Fruit fly (Drosophila melanogaster) whole organism, pupa: Measurements from ENCODE around the gene Act79B.
A peak's percentile ranks its signal among the peaks of the same experiment; 100 is the strongest.

Experiments
- CG10348 ChIP-seq: fragments of 200-800 bp; sonication (Bioruptor generic); IDR thresholded peaks from 2 replicates; pipeline ENCODE4 v1.3.6; 2022; ENCODE audit warnings: missing biosample characterization, missing genetic modification characterization
- CG12605 ChIP-seq: fragments of 200-800 bp; sonication (Bioruptor generic); IDR thresholded peaks from 2 replicates; pipeline ENCODE4 v1.3.6; 2022; ENCODE audit warnings: missing biosample characterization, missing genetic modification characterization
- CG13204 ChIP-seq: fragments of 200-800 bp; sonication (Bioruptor generic); optimal IDR thresholded peaks from 2 replicates; lab custom pipeline; 2018; ENCODE audit warnings: missing biosample characterization, mild to moderate bottlenecking, missing genetic modification characterization, moderate library complexity
- CG14655 ChIP-seq: fragments of 200-800 bp; sonication (Bioruptor generic); optimal IDR thresholded peaks from 3 replicates; lab custom pipeline; 2017; ENCODE audit warnings: mild to moderate bottlenecking, missing biosample characterization, missing genetic modification reagents, missing genetic modification characterization
- CG15710 ChIP-seq: fragments of 200-800 bp; sonication (Bioruptor generic); optimal IDR thresholded peaks from 2 replicates; lab custom pipeline; 2018; ENCODE audit warnings: missing biosample characterization, mild to moderate bottlenecking, missing genetic modification characterization, moderate library complexity
- CG32121 ChIP-seq: fragments of 200-800 bp; sonication (Bioruptor generic); IDR thresholded peaks from 2 replicates; pipeline ENCODE4 v1.3.6; 2022; ENCODE audit warnings: missing biosample characterization, missing genetic modification characterization
- CG4496 ChIP-seq: fragments of 200-800 bp; sonication (Bioruptor generic); IDR thresholded peaks from 3 replicates; pipeline ENCODE4 v1.3.6; 2022; ENCODE audit warnings: missing biosample characterization, missing genetic modification characterization
- CG8159 ChIP-seq: fragments of 200-800 bp; sonication (Bioruptor generic); optimal IDR thresholded peaks from 3 replicates; lab custom pipeline; 2018; ENCODE audit warnings: missing biosample characterization, mild to moderate bottlenecking, missing genetic modification characterization, moderate library complexity
- CG8301 ChIP-seq: fragments of 200-800 bp; sonication (Bioruptor generic); optimal IDR thresholded peaks from 2 replicates; lab custom pipeline; 2018; ENCODE audit warnings: missing biosample characterization, mild to moderate bottlenecking, missing genetic modification characterization
- CG9948 ChIP-seq: fragments of 200-800 bp; sonication (Bioruptor generic); optimal IDR thresholded peaks from 2 replicates; lab custom pipeline; 2018; ENCODE audit warnings: missing biosample characterization, mild to moderate bottlenecking, missing genetic modification characterization, moderate library complexity
- Ets98B ChIP-seq: fragments of 200-800 bp; sonication (Bioruptor generic); IDR thresholded peaks from 2 replicates; pipeline ENCODE4 v1.3.6; 2022; ENCODE audit warnings: missing biosample characterization, missing genetic modification characterization
- Pif1A ChIP-seq: fragments of 200-800 bp; sonication (Bioruptor generic); optimal IDR thresholded peaks from 3 replicates; lab custom pipeline; 2016; ENCODE audit warnings: missing biosample characterization, missing genetic modification characterization
- Snoo ChIP-seq: fragments of 200-800 bp; sonication (Bioruptor generic); optimal IDR thresholded peaks from 3 replicates; lab custom pipeline; 2017; ENCODE audit warnings: missing biosample characterization, mild to moderate bottlenecking, missing genetic modification characterization, inconsistent platforms
- fd96Ca ChIP-seq: fragments of 200-800 bp; sonication (Bioruptor generic); IDR thresholded peaks from 3 replicates; pipeline ENCODE4 v1.3.6; 2022; ENCODE audit warnings: missing biosample characterization, missing genetic modification characterization
- gl ChIP-seq: fragments of 200-800 bp; sonication (Bioruptor generic); optimal IDR thresholded peaks from 2 replicates; lab custom pipeline; 2018; ENCODE audit warnings: missing biosample characterization, mild to moderate bottlenecking, missing genetic modification characterization
- rn ChIP-seq: fragments of 200-800 bp; sonication (Bioruptor generic); IDR thresholded peaks from 2 replicates; pipeline ENCODE4 v1.3.6; 2022; ENCODE audit warnings: missing biosample characterization, missing genetic modification characterization

The Act79B gene

DNA sequence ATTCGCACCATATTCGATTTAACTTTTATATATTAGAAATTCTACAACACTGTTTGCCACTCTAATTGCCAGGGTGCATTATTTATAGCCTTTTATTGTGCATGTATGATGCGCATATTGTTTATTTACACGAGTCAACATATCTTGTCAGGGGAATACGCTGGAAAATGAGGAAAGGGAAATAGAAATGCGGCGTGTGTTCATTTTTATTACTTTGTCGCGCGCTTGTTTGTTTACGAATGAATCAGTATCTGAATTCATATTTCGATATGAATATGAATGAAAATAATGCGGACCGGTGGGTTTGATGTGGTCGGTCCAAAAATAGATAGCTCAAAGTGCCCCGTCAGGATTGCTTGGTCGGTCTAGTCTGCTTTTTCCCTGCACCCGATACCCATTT is 21.1 kb downstream of the Act79B start:
- TF ChIP-seq rn (GFP tag; lab: Robert Waterston, UW) (no peak), Snoo (tag; lab: Kevin White, UChicago) (no peak), Ets98B (GFP tag; lab: Robert Waterston, UW) (no peak), CG8159 (tag; lab: Kevin White, UChicago) (no peak), CG15710 (tag; lab: Kevin White, UChicago) (no peak), fd96Ca (GFP tag; lab: Robert Waterston, UW) (no peak), CG14655 (GFP tag; lab: Kevin White, UChicago) (no peak)

dm6 chr3L:22028225-22028624 is 43.2 kb downstream of the Act79B start, which contains the start of gene CG7140:
Gene CG7140, minus strand, starts transcription at chr3L:22028325.
- no peak for TF ChIP-seq CG9948 (tag; lab: Kevin White, UChicago)
- TF ChIP-seq CG13204 (GFP tag; lab: Kevin White, UChicago), result no peak
- TF ChIP-seq CG15710 (tag; lab: Kevin White, UChicago), result no peak
- TF ChIP-seq CG8301 (tag; lab: Kevin White, UChicago), result no peak
- no peak for TF ChIP-seq CG4496 (GFP tag; lab: Robert Waterston, UW)

dm6 chr3L:22029670-22030069 is 44.7 kb downstream of the Act79B start, which contains the start of gene CG43392:
Gene CG43392, minus strand, starts transcription at chr3L:22029770.
- no peak for TF ChIP-seq Ets98B (GFP tag; lab: Robert Waterston, UW)
- TF ChIP-seq CG15710 (tag; lab: Kevin White, UChicago), result no peak
- TF ChIP-seq Pif1A (GFP tag; lab: Kevin White, UChicago), result no peak
- no peak for TF ChIP-seq CG9948 (tag; lab: Kevin White, UChicago)
- TF ChIP-seq CG8159 (tag; lab: Kevin White, UChicago), result no peak
- TF ChIP-seq gl (tag; lab: Kevin White, UChicago), result no peak
- no peak for TF ChIP-seq CG32121 (GFP tag; lab: Robert Waterston, UW)
- TF ChIP-seq CG10348 (GFP tag; lab: Robert Waterston, UW), result no peak
- no peak for TF ChIP-seq CG8301 (tag; lab: Kevin White, UChicago)

dm6 chr3L:22034717-22035116 is 49.7 kb downstream of the Act79B start, which contains the start of gene Oct-TyrR:
Gene Oct-TyrR, plus strand, starts transcription at chr3L:22035003.
- TF ChIP-seq CG12605 (GFP tag; lab: Robert Waterston, UW) (no peak), CG4496 (GFP tag; lab: Robert Waterston, UW) (0 out of 3 replicates have a peak, but pooled peaks have one; percentile 26)
